Worm (Caenorhabditis elegans) whole organism, early embryonic: ENCODE data around the gene C47E12.11.

Experiments used
- B0310.2 ChIP-seq: sonication (generic microtip); optimal IDR thresholded peaks from 2 replicates; lab custom pipeline; 2016; ENCODE audit warnings: mild to moderate bottlenecking, missing genetic modification characterization, missing compliant biosample characterization
- ama-1 ChIP-seq: fragments of 150-350 bp; optimal IDR thresholded peaks from 2 replicates; lab custom pipeline; 2014
- ceh-13 ChIP-seq: fragments of 200-800 bp; sonication (Bioruptor generic); optimal IDR thresholded peaks from 2 replicates; lab custom pipeline; 2018; ENCODE audit warnings: mild to moderate bottlenecking, missing genetic modification characterization, missing compliant biosample characterization
- ceh-36 ChIP-seq: sonication (generic microtip); optimal IDR thresholded peaks from 2 replicates; lab custom pipeline; 2016; ENCODE audit warnings: missing genetic modification characterization, inconsistent platforms, missing compliant biosample characterization
- ets-7 ChIP-seq: sonication (generic microtip); optimal IDR thresholded peaks from 2 replicates; lab custom pipeline; 2016; ENCODE audit warnings: missing genotype, missing genetic modification characterization, missing compliant biosample characterization
- flt-1 ChIP-seq: fragments of 200-800 bp; sonication (Bioruptor generic); IDR thresholded peaks from 2 replicates; pipeline ENCODE4 v1.3.6; 2022; ENCODE audit warnings: missing genetic modification characterization, missing compliant biosample characterization
- hmbx-1 ChIP-seq: sonication (generic microtip); optimal IDR thresholded peaks from 2 replicates; lab custom pipeline; 2016; ENCODE audit warnings: mild to moderate bottlenecking, missing genetic modification characterization, missing compliant biosample characterization
- hnd-1 ChIP-seq: sonication (generic microtip); optimal IDR thresholded peaks from 2 replicates; lab custom pipeline; 2016; ENCODE audit warnings: missing genetic modification characterization, missing compliant biosample characterization
- scrt-1 ChIP-seq: fragments of 200-800 bp; sonication (Bioruptor generic); IDR thresholded peaks from 2 replicates; pipeline ENCODE4 v1.3.6; 2022; ENCODE audit warnings: missing genetic modification characterization, missing compliant biosample characterization
- sea-1 ChIP-seq: fragments of 200-800 bp; sonication (Bioruptor generic); conservative IDR thresholded peaks from 2 replicates; pipeline ENCODE4 v1.3.6; 2022; ENCODE audit warnings: missing genetic modification characterization, missing compliant biosample characterization
- tbx-37 ChIP-seq: fragments of 200-800 bp; sonication (Bioruptor generic); conservative IDR thresholded peaks from 2 replicates; pipeline ENCODE4 v1.3.6; 2022; ENCODE audit warnings: missing genetic modification reagents, missing genetic modification characterization, missing compliant biosample characterization
- tra-4 ChIP-seq: sonication (generic microtip); optimal IDR thresholded peaks from 2 replicates; lab custom pipeline; 2017; ENCODE audit warnings: missing genetic modification characterization, missing compliant biosample characterization

ce11 chrIV:9977602-9978172 is 8.5 kb downstream of the C47E12.11 start, which contains the start of gene dhp-2:
- TF ChIP-seq ceh-13 (GFP tag; lab: Kevin White, UChicago) (no peak), ama-1 (lab: Kevin White, UChicago) (no peak), tra-4 (tag; lab: Kevin White, UChicago) (no peak), hnd-1 (tag; lab: Kevin White, UChicago) (no peak), ets-7 (tag; lab: Kevin White, UChicago) (no peak), scrt-1 (GFP tag; lab: Robert Waterston, UW) (no peak), sea-1 (GFP tag; lab: Robert Waterston, UW) (no peak), B0310.2 (tag; lab: Kevin White, UChicago) (no peak), hmbx-1 (tag; lab: Kevin White, UChicago) (no peak), flt-1 (GFP tag; lab: Robert Waterston, UW) (no peak), tbx-37 (GFP tag; lab: Robert Waterston, UW) (no peak), ceh-36 (tag; lab: Kevin White, UChicago) (no peak)
